Fruit fly (Drosophila melanogaster): ENCODE measurements around the gene nAChRalpha4.

The nAChRalpha4 gene

DNA sequence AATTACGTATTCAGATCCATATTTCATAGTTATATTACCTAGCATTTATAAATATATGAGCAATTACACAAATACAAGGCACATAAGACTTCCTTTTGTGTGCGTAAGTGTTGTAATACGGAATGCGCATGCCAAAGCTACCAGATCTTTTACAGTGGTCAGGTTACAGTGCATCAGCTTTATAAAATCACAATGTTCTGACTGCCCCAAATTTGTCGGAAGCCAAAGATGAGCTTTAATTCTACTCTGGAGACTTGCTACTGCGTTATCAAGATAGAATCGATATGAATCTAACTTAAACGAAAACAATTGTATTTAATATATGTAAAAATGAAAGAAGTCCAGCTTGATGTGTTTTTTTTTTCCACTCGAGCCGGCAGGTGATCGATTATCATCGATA is 34.4 kb downstream of the nAChRalpha4 start (continued):
- TF ChIP-seq Elba2 (GFP tag; optimal IDR thresholded peaks at IDR 0.05) = peak; percentile 1
- no peak for TF ChIP-seq gsb-n (tag; optimal IDR thresholded peaks at IDR 0.05)
- TF ChIP-seq psq (GFP tag; optimal IDR thresholded peaks at IDR 0.05) = no peak

DNA sequence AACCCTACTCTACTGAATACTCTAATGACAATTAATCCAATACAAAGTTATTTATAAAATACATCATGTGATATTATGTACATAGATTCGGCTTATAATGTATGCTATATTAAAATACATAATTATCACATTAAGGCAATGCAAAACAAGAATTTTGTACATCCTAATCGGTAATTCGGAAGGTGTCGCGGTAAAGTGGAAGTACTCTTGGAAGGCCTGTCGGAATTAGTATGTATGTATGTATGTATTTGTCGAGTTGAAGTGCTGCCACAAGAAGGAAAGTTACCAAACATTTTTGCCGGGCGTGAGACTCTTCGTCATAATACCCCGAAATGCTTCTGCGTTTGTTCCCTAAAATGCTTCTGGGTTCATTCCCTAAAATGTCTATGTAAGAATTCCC is 42.6 kb downstream of the nAChRalpha4 start:
- peak; percentile 4 for TF ChIP-seq CG8089 (GFP tag; optimal IDR thresholded peaks at IDR 0.05)
- TF ChIP-seq CG30020 (tag; optimal IDR thresholded peaks at IDR 0.05) = peak; percentile 88
- TF ChIP-seq CG2199 (GFP tag; IDR thresholded peaks at IDR 0.05) = peak; percentile 89
- TF ChIP-seq CG1603 (tag; optimal IDR thresholded peaks at IDR 0.05) = peak; percentile 7
- TF ChIP-seq hkb (optimal IDR thresholded peaks at IDR 0.05) = no peak
- no peak for TF ChIP-seq hkb (GFP tag; IDR thresholded peaks at IDR 0.05)
- peak; percentile 63 for TF ChIP-seq CG17802 (tag; optimal IDR thresholded peaks at IDR 0.05)
- TF ChIP-seq ab (GFP tag; optimal IDR thresholded peaks at IDR 0.05) = no peak
- peak; percentile 21 for TF ChIP-seq CG11723 (GFP tag; optimal IDR thresholded peaks at IDR 0.05)

dm6 chr3L:23250598-23250997 is 44.1 kb downstream of the nAChRalpha4 start:
- TF ChIP-seq NfI (GFP tag; optimal IDR thresholded peaks at IDR 0.05) = no peak
- TF ChIP-seq CG8478 (optimal IDR thresholded peaks at IDR 0.05) = no peak
- TF ChIP-seq pita (GFP tag; optimal IDR thresholded peaks at IDR 0.05) = no peak
- TF ChIP-seq sd (tag; optimal IDR thresholded peaks at IDR 0.05) = no peak
- no peak for TF ChIP-seq Rfx (GFP tag; IDR thresholded peaks at IDR 0.05)
- no peak for TF ChIP-seq dati (GFP tag; IDR thresholded peaks at IDR 0.05)
- TF ChIP-seq Lhr (GFP tag; optimal IDR thresholded peaks at IDR 0.05) = peak; percentile 9
- TF ChIP-seq ewg (GFP tag; optimal IDR thresholded peaks at IDR 0.05) = no peak
- peak; percentile 39 for TF ChIP-seq stwl (tag; optimal IDR thresholded peaks at IDR 0.05)
- TF ChIP-seq CG11247 (GFP tag; IDR thresholded peaks at IDR 0.05) = no peak
- no peak for TF ChIP-seq CG13123 (GFP tag; optimal IDR thresholded peaks at IDR 0.05)
- peak; percentile 47; the same call in 1 of the 3 replicates for TF ChIP-seq CG17361 (GFP tag; IDR thresholded peaks at IDR 0.05)
- TF ChIP-seq Camta (GFP tag; optimal IDR thresholded peaks at IDR 0.05) = no peak
- no peak for TF ChIP-seq repo (GFP tag; optimal IDR thresholded peaks at IDR 0.05)
- TF ChIP-seq crc (GFP tag; optimal IDR thresholded peaks at IDR 0.05) = no peak
- TF ChIP-seq CG18764 (GFP tag; optimal IDR thresholded peaks at IDR 0.05) = no peak
- peak; percentile 70 for TF ChIP-seq CG1603 (tag; optimal IDR thresholded peaks at IDR 0.05)
- no peak for TF ChIP-seq CG17328 (GFP tag; IDR thresholded peaks at IDR 0.05)
- no peak for TF ChIP-seq knrl (GFP tag; IDR thresholded peaks at IDR 0.05; ENCODE audit: partially characterized antibody)
- TF ChIP-seq CG17802 (tag; optimal IDR thresholded peaks at IDR 0.05) = peak; percentile 83
- TF ChIP-seq D19A (tag; optimal IDR thresholded peaks at IDR 0.05) = no peak
- no peak for TF ChIP-seq CG10565 (GFP tag; optimal IDR thresholded peaks at IDR 0.05)
- TF ChIP-seq hth (optimal IDR thresholded peaks at IDR 0.05) = no peak
- TF ChIP-seq CG8290 (GFP tag; optimal IDR thresholded peaks at IDR 0.05) = peak; percentile 49
- no peak for TF ChIP-seq CG8290 (tag; optimal IDR thresholded peaks at IDR 0.05)
- TF ChIP-seq nerfin-2 (GFP tag; IDR thresholded peaks at IDR 0.05; ENCODE audit: partially characterized antibody) = no peak
- no peak for TF ChIP-seq Bdp1 (GFP tag; optimal IDR thresholded peaks at IDR 0.05)
- TF ChIP-seq CG11398 (GFP tag; optimal IDR thresholded peaks at IDR 0.05) = no peak
- TF ChIP-seq CG30020 (tag; optimal IDR thresholded peaks at IDR 0.05) = peak; percentile 95
- no peak for TF ChIP-seq CG2202 (tag; optimal IDR thresholded peaks at IDR 0.05)
- TF ChIP-seq NFAT (GFP tag; IDR thresholded peaks at IDR 0.05) = no peak
- no peak for TF ChIP-seq lilli (GFP tag; optimal IDR thresholded peaks at IDR 0.05)
- TF ChIP-seq dm (GFP tag; optimal IDR thresholded peaks at IDR 0.05) = no peak
- no peak for TF ChIP-seq Oaz (GFP tag; IDR thresholded peaks at IDR 0.05)
- no peak for TF ChIP-seq CG12299 (tag; optimal IDR thresholded peaks at IDR 0.05)
- peak; percentile 67; the same call in 1 of the 2 replicates for TF ChIP-seq CG1024 (GFP tag; IDR thresholded peaks at IDR 0.05)
- TF ChIP-seq CG12155 (GFP tag; optimal IDR thresholded peaks at IDR 0.05) = no peak
- no peak for TF ChIP-seq Neu2 (GFP tag; optimal IDR thresholded peaks at IDR 0.05; ENCODE audit: borderline replicate concordance)
- no peak for TF ChIP-seq D19B (GFP tag; optimal IDR thresholded peaks at IDR 0.05)
- no peak for TF ChIP-seq chif (GFP tag; optimal IDR thresholded peaks at IDR 0.05)
- TF ChIP-seq Stat92E (GFP tag; optimal IDR thresholded peaks at IDR 0.05) = no peak
